Worm (Caenorhabditis elegans) whole organism, L3 larva: ENCODE data around the gene nhx-2.

ENCODE experiments used
- ama-1 ChIP-seq: fragments of 150-350 bp; optimal IDR thresholded peaks from 2 replicates; lab custom pipeline; 2018
- ceh-28 ChIP-seq: fragments of 150-350 bp; optimal IDR thresholded peaks from 2 replicates; lab custom pipeline; 2014; ENCODE audit warnings: missing biosample characterization, missing genetic modification reagents, missing genetic modification characterization
- ceh-82 ChIP-seq: fragments of 150-350 bp; optimal IDR thresholded peaks from 2 replicates; lab custom pipeline; 2014; ENCODE audit warnings: missing biosample characterization, missing genetic modification characterization
- egl-5 ChIP-seq: fragments of 150-350 bp; optimal IDR thresholded peaks from 2 replicates; lab custom pipeline; 2017; ENCODE audit warnings: missing biosample characterization, missing genetic modification reagents, missing genetic modification characterization, inconsistent platforms
- elt-1 ChIP-seq: fragments of 150-350 bp; optimal IDR thresholded peaks from 2 replicates; lab custom pipeline; 2014; ENCODE audit warnings: missing biosample characterization, missing genetic modification characterization
- fkh-10 ChIP-seq: sonication (generic microtip); optimal IDR thresholded peaks from 2 replicates; lab custom pipeline; 2017; ENCODE audit warnings: missing biosample characterization, missing genetic modification reagents, missing genetic modification characterization
- hmg-11 ChIP-seq: sonication (generic microtip); optimal IDR thresholded peaks from 2 replicates; lab custom pipeline; 2016; ENCODE audit warnings: missing genetic modification characterization, missing compliant biosample characterization
- lin-15B ChIP-seq: fragments of 150-350 bp; optimal IDR thresholded peaks from 2 replicates; lab custom pipeline; 2014; ENCODE audit warnings: missing biosample characterization, missing genetic modification characterization
- lin-39 ChIP-seq: fragments of 150-350 bp; optimal IDR thresholded peaks from 2 replicates; lab custom pipeline; 2018; ENCODE audit warnings: missing biosample characterization, missing genetic modification reagents, missing genetic modification characterization
- mdl-1 ChIP-seq: fragments of 150-350 bp; optimal IDR thresholded peaks from 2 replicates; lab custom pipeline; 2014; ENCODE audit warnings: missing biosample characterization, missing genetic modification characterization
- nfya-1 ChIP-seq: sonication (generic microtip); optimal IDR thresholded peaks from 2 replicates; lab custom pipeline; 2017; ENCODE audit warnings: missing genetic modification characterization, mild to moderate bottlenecking, missing compliant biosample characterization, antibody characterized with exemption, moderate library complexity; ENCODE audit not compliant: insufficient read depth
- nhr-11 ChIP-seq: fragments of 150-350 bp; optimal IDR thresholded peaks from 2 replicates; lab custom pipeline; 2014; ENCODE audit warnings: missing biosample characterization, missing genetic modification characterization
- nhr-12 ChIP-seq: fragments of 150-350 bp; optimal IDR thresholded peaks from 2 replicates; lab custom pipeline; 2014; ENCODE audit warnings: missing biosample characterization, missing genetic modification characterization
- skn-1 ChIP-seq: fragments of 150-350 bp; optimal IDR thresholded peaks from 2 replicates; lab custom pipeline; 2014; ENCODE audit warnings: missing biosample characterization, missing genetic modification characterization
- snpc-4 ChIP-seq: fragments of 150-350 bp; optimal IDR thresholded peaks from 2 replicates; lab custom pipeline; 2014; ENCODE audit warnings: missing biosample characterization, missing genetic modification characterization
- tbx-2 ChIP-seq: sonication (generic microtip); optimal IDR thresholded peaks from 2 replicates; lab custom pipeline; 2016; ENCODE audit warnings: mild to moderate bottlenecking, missing genetic modification characterization, missing compliant biosample characterization
- unc-39 ChIP-seq: sonication (generic microtip); optimal IDR thresholded peaks from 4 replicates; lab custom pipeline; 2017; ENCODE audit warnings: missing biosample characterization, missing genetic modification characterization
- unc-62 ChIP-seq: fragments of 150-350 bp; sonication (generic microtip); optimal IDR thresholded peaks from 4 replicates; lab custom pipeline; 2014; ENCODE audit warnings: missing biosample characterization, missing genetic modification reagents, missing genetic modification characterization

nhx-2 gene

ce11 chrII:7643214-7643613, 50.5 kb downstream of the nhx-2 start:
- TF ChIP-seq ceh-28 (tag; lab: Kevin White, UChicago) (no peak), ama-1 (lab: Kevin White, UChicago) (peak; percentile 36)
- TF ChIP-seq, all 47 proteins: peak for 1

- peak; percentile 88 for TF ChIP-seq nfya-1 (tag; lab: Kevin White, UChicago)
- peak; percentile 8 for TF ChIP-seq lin-15B (tag; lab: Kevin White, UChicago)
- peak; percentile 91 for TF ChIP-seq lin-39 (tag; lab: Kevin White, UChicago)
- peak; percentile 84 for TF ChIP-seq unc-62 (GFP tag; lab: Kevin White, UChicago)
- no peak for TF ChIP-seq nhr-12 (tag; lab: Kevin White, UChicago)
- peak; percentile 9 for TF ChIP-seq tbx-2 (tag; lab: Kevin White, UChicago)
- peak; percentile 62 for TF ChIP-seq mdl-1 (tag; lab: Kevin White, UChicago)
- peak; percentile 67 for TF ChIP-seq egl-5 (tag; lab: Kevin White, UChicago)
- no peak for TF ChIP-seq unc-39 (tag; lab: Kevin White, UChicago)
- TF ChIP-seq ceh-28 (tag; lab: Kevin White, UChicago) = peak; percentile 11
- peak; percentile 73 for TF ChIP-seq fkh-10 (GFP tag; lab: Kevin White, UChicago)
- TF ChIP-seq skn-1 (tag; lab: Kevin White, UChicago) = peak; percentile 35
- peak; percentile 38 for TF ChIP-seq snpc-4
- no peak for TF ChIP-seq elt-1
- peak; percentile 60 for TF ChIP-seq nhr-11 (tag; lab: Kevin White, UChicago)
- no peak for TF ChIP-seq ceh-82 (tag; lab: Kevin White, UChicago)
- peak; percentile 82 for TF ChIP-seq hmg-11 (tag; lab: Kevin White, UChicago)
Measured at ce11 chrII:7642016-7642653, 51.6 kb downstream of the nhx-2 start.
